Worm (Caenorhabditis elegans): ENCODE measurements around the gene pqn-42.

DNA sequence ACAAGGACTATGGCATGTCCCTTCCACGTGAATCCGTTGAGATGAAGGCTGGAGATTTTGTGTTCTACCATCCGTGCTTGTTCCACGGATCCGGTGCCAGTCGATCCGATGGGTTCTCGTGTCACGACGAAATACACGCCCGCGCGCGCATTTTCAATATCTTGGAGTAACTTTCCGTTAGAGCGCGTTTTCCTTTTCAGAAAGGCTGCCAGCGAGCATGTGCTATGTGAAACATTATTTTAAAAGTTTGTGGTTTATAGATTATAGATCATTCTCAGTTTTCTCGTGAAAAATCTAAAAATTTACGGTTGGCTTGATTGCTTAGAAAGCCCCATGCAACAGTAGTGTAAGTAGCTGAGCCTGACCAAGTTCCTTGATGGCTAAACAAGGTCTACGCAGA is 39.9 kb downstream of the pqn-42 start, which contains the start of gene fbxc-20:
- no peak for TF ChIP-seq nhr-237 (tag; optimal IDR thresholded peaks at IDR 0.05)
- no peak for TF ChIP-seq fos-1 (tag; optimal IDR thresholded peaks at IDR 0.05)
